Fruit fly (Drosophila melanogaster) whole organism: Measurements from ENCODE around the gene CG15461.

Experiments used
- Dll ChIP-seq: fragments of >200 bp; optimal IDR thresholded peaks from 2 replicates; lab custom pipeline; 2017
- usp ChIP-seq: fragments of >200 bp; optimal IDR thresholded peaks from 2 replicates; lab custom pipeline; 2017; ENCODE audit warnings: missing biosample characterization, missing genetic modification characterization, mixed read lengths

- no peak for TF ChIP-seq usp (GFP tag; lab: Kevin White, UChicago)
- TF ChIP-seq Dll, result no peak
Observed at dm6 chrX:20519049-20519448, 33.1 kb downstream of the CG15461 start.
